Fruit fly (Drosophila melanogaster) ovary, adult (tissue): ENCODE measurements around the gene CG15880.

Experiments
- CG17801 ChIP-seq: fragments of 200-800 bp; optimal IDR thresholded peaks from 2 replicates; lab custom pipeline; 2019; ENCODE audit warnings: missing biosample characterization, mild to moderate bottlenecking, missing genetic modification characterization, moderate library complexity; ENCODE audit not compliant: partially characterized antibody

Gene CG15880

dm6 chr2L:825768-826263, 8.1 kb upstream of the CG15880 start, which contains the start of the genes CG3862 and dock:
TSS of gene CG3862 (minus strand) at chr2L:825861.
TSS of gene dock (plus strand) at chr2L:825969.
- TF ChIP-seq CG17801: peak; percentile 60

dm6 chr2L:821986-822711, 4.4 kb upstream of the CG15880 start:
- peak; percentile 12 for TF ChIP-seq CG17801

- peak; percentile 57 for TF ChIP-seq CG17801
Observed at dm6 chr2L:821242-821985, 3.7 kb upstream of the CG15880 start, which contains the start of gene CG3662. TSS of gene CG3662 (plus strand) at chr2L:821289.

dm6 chr2L:819315-820032, 1.7 kb upstream of the CG15880 start, which contains the start of the genes PGAP2 and Clp:
TSS of gene PGAP2 (minus strand) at chr2L:819508.
TSS of gene Clp (plus strand) at chr2L:819964.
- TF ChIP-seq CG17801: peak; percentile 57

dm6 chr2L:815785-816389, 1.9 kb downstream of the CG15880 start, which contains the start of the genes Saf6 and Pex12:
TSS of gene Saf6 (minus strand) at chr2L:815950.
TSS of gene Pex12 (plus strand) at chr2L:815993.
- no peak for TF ChIP-seq CG17801

- TF ChIP-seq CG17801: no peak
Observed at dm6 chr2L:811405-811804, 6.3 kb downstream of the CG15880 start, which contains the start of gene Dbp21E2. TSS of gene Dbp21E2 (plus strand) at chr2L:811584.

- TF ChIP-seq CG17801: no peak
Observed at dm6 chr2L:810277-810676, 7.5 kb downstream of the CG15880 start, which contains the start of gene Nnf1b. TSS of gene Nnf1b (plus strand) at chr2L:810577.

- no peak for TF ChIP-seq CG17801
Observed at dm6 chr2L:790698-791097, 27.1 kb downstream of the CG15880 start, which contains the start of gene Pkg21D. TSS of gene Pkg21D (minus strand) at chr2L:790798.

- TF ChIP-seq CG17801: no peak
Observed at dm6 chr2L:789966-790365, 27.8 kb downstream of the CG15880 start.

dm6 chr2L:784036-784435, 33.7 kb downstream of the CG15880 start, which contains the start of gene CG3544:
TSS of gene CG3544 (plus strand) at chr2L:784336.
- TF ChIP-seq CG17801: no peak

- no peak for TF ChIP-seq CG17801
Observed at dm6 chr2L:780851-781250, 36.9 kb downstream of the CG15880 start.

- no peak for TF ChIP-seq CG17801
Observed at dm6 chr2L:780182-780581, 37.6 kb downstream of the CG15880 start, which contains the start of gene Gr21a. TSS of gene Gr21a (plus strand) at chr2L:780482.

- no peak for TF ChIP-seq CG17801
Observed at dm6 chr2L:779123-779584, 38.6 kb downstream of the CG15880 start, which contains the start of gene CG13947. TSS of gene CG13947 (plus strand) at chr2L:779173.

- TF ChIP-seq CG17801: no peak
Observed at dm6 chr2L:776236-776635, 41.5 kb downstream of the CG15880 start, which contains the start of gene CG13946. TSS of gene CG13946 (plus strand) at chr2L:776536.

dm6 chr2L:773247-773646, 44.5 kb downstream of the CG15880 start, which contains the start of gene CG12506:
TSS of gene CG12506 (plus strand) at chr2L:773547.
- no peak for TF ChIP-seq CG17801
